Fruit fly (Drosophila melanogaster) whole organism, pupa: ENCODE data around the gene CG13992.

Source experiments
- CG4496 ChIP-seq: fragments of 200-800 bp; sonication (Bioruptor generic); IDR thresholded peaks from 3 replicates; pipeline ENCODE4 v1.3.6; 2022; ENCODE audit warnings: missing biosample characterization, missing genetic modification characterization
- CG8301 ChIP-seq: fragments of 200-800 bp; sonication (Bioruptor generic); optimal IDR thresholded peaks from 2 replicates; lab custom pipeline; 2018; ENCODE audit warnings: missing biosample characterization, mild to moderate bottlenecking, missing genetic modification characterization
- Pif1A ChIP-seq: fragments of 200-800 bp; sonication (Bioruptor generic); optimal IDR thresholded peaks from 3 replicates; lab custom pipeline; 2016; ENCODE audit warnings: missing biosample characterization, missing genetic modification characterization
- Snoo ChIP-seq: fragments of 200-800 bp; sonication (Bioruptor generic); optimal IDR thresholded peaks from 3 replicates; lab custom pipeline; 2017; ENCODE audit warnings: missing biosample characterization, mild to moderate bottlenecking, missing genetic modification characterization, inconsistent platforms
- gl ChIP-seq: fragments of 200-800 bp; sonication (Bioruptor generic); optimal IDR thresholded peaks from 2 replicates; lab custom pipeline; 2018; ENCODE audit warnings: missing biosample characterization, mild to moderate bottlenecking, missing genetic modification characterization

DNA sequence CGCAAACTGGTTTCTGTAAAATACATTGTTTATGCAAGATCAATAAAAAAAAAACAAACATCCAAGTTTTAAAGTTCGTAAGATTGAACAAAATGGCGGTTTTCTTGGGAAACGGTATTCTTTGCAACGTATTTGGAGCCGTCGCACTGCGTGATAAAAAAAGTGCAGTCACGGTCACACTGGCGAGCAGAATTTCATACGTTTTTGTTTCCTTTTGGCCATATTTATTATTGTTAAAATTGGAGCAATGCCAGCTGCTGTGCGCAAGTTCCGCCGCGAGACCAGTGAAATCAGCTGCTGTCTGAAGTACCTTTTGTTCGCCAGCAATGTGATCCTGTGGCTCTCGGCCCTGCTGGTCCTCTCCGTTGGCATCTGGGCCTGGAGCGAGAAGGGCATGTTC lies 32.5 kb upstream of the CG13992 start, which contains the start of gene Tsp26A:
- TF ChIP-seq Pif1A (GFP tag; lab: Kevin White, UChicago) (no peak), Snoo (tag; lab: Kevin White, UChicago) (no peak), CG4496 (GFP tag; lab: Robert Waterston, UW) (no peak), gl (no peak), CG8301 (tag; lab: Kevin White, UChicago) (no peak)
